Worm (Caenorhabditis elegans) whole organism, L2 larva: ENCODE results near the gene W04B5.8.
A peak's percentile ranks its signal among the peaks of the same experiment; 100 is the strongest.
"Not testable (repeated sequence)": the region's sequence is repeated elsewhere in the genome, so short reads cannot be mapped to it uniquely, and the experiment has no call there.

Experiments used
- C34F6.9 ChIP-seq: fragments of 150-350 bp; optimal IDR thresholded peaks from 2 replicates; lab custom pipeline; 2014; ENCODE audit warnings: missing biosample characterization, missing genetic modification characterization
- R02D3.7 ChIP-seq: fragments of 150-350 bp; optimal IDR thresholded peaks from 2 replicates; lab custom pipeline; 2014; ENCODE audit warnings: missing biosample characterization, missing genetic modification characterization
- ZK546.5 ChIP-seq: sonication (generic microtip); optimal IDR thresholded peaks from 2 replicates; lab custom pipeline; 2017; ENCODE audit warnings: missing biosample characterization, missing genetic modification characterization
- alr-1 ChIP-seq: fragments of 150-350 bp; optimal IDR thresholded peaks from 2 replicates; lab custom pipeline; 2014; ENCODE audit warnings: missing biosample characterization, missing genetic modification characterization
- aly-2 ChIP-seq: fragments of 150-350 bp; optimal IDR thresholded peaks from 2 replicates; lab custom pipeline; 2014; ENCODE audit warnings: missing biosample characterization, missing genetic modification characterization
- ama-1 ChIP-seq: fragments of 150-350 bp; optimal IDR thresholded peaks from 2 replicates; lab custom pipeline; 2018; ENCODE audit warnings: inconsistent platforms
- blmp-1 ChIP-seq: sonication (generic microtip); optimal IDR thresholded peaks from 2 replicates; lab custom pipeline; 2017; ENCODE audit warnings: missing genetic modification characterization, mild to moderate bottlenecking, missing compliant biosample characterization, antibody characterized with exemption, moderate library complexity; ENCODE audit not compliant: insufficient read depth
- ceh-82 ChIP-seq: fragments of 150-350 bp; optimal IDR thresholded peaks from 2 replicates; lab custom pipeline; 2014; ENCODE audit warnings: missing biosample characterization, missing genetic modification characterization
- crh-2 ChIP-seq: sonication (generic microtip); optimal IDR thresholded peaks from 2 replicates; lab custom pipeline; 2017; ENCODE audit warnings: missing biosample characterization, missing genetic modification characterization
- egl-27 ChIP-seq: sonication (generic microtip); optimal IDR thresholded peaks from 3 replicates; lab custom pipeline; 2017; ENCODE audit warnings: missing biosample characterization, missing genetic modification reagents, missing genetic modification characterization
- elt-1 ChIP-seq: fragments of 150-350 bp; optimal IDR thresholded peaks from 2 replicates; lab custom pipeline; 2014; ENCODE audit warnings: missing biosample characterization, missing genetic modification characterization
- elt-3 ChIP-seq: sonication (generic microtip); optimal IDR thresholded peaks from 2 replicates; lab custom pipeline; 2017; ENCODE audit warnings: missing biosample characterization, missing genetic modification characterization
- fos-1 ChIP-seq: fragments of 150-350 bp; optimal IDR thresholded peaks from 2 replicates; lab custom pipeline; 2014; ENCODE audit warnings: missing biosample characterization, missing genetic modification characterization
- gmeb-1 ChIP-seq: fragments of 150-350 bp; optimal IDR thresholded peaks from 2 replicates; lab custom pipeline; 2014; ENCODE audit warnings: missing biosample characterization, missing genetic modification characterization
- lin-11 ChIP-seq: fragments of 150-350 bp; sonication (generic microtip); optimal IDR thresholded peaks from 2 replicates; lab custom pipeline; 2014; ENCODE audit warnings: missing biosample characterization, missing genetic modification characterization, inconsistent platforms, mixed read lengths
- lin-39 ChIP-seq: fragments of 150-350 bp; optimal IDR thresholded peaks from 2 replicates; lab custom pipeline; 2014; ENCODE audit warnings: missing biosample characterization, missing genetic modification reagents, missing genetic modification characterization
- mab-5 ChIP-seq: fragments of 150-350 bp; optimal IDR thresholded peaks from 2 replicates; lab custom pipeline; 2014; ENCODE audit warnings: missing biosample characterization, missing genetic modification characterization
- mbf-1 ChIP-seq: sonication (generic microtip); optimal IDR thresholded peaks from 2 replicates; lab custom pipeline; 2017; ENCODE audit warnings: missing biosample characterization, missing genetic modification characterization
- nhr-10 ChIP-seq: sonication (generic microtip); optimal IDR thresholded peaks from 2 replicates; lab custom pipeline; 2017; ENCODE audit warnings: missing biosample characterization, missing genetic modification characterization
- nhr-12 ChIP-seq: fragments of 150-350 bp; optimal IDR thresholded peaks from 2 replicates; lab custom pipeline; 2014; ENCODE audit warnings: missing biosample characterization, missing genetic modification characterization
- nhr-23 ChIP-seq: fragments of 150-350 bp; optimal IDR thresholded peaks from 2 replicates; lab custom pipeline; 2014; ENCODE audit warnings: missing biosample characterization, missing genetic modification reagents, missing genetic modification characterization
- nhr-6 ChIP-seq: fragments of 150-350 bp; optimal IDR thresholded peaks from 2 replicates; lab custom pipeline; 2014; ENCODE audit warnings: missing biosample characterization, missing genetic modification characterization
- sem-4 ChIP-seq: fragments of 150-350 bp; optimal IDR thresholded peaks from 2 replicates; lab custom pipeline; 2014; ENCODE audit warnings: missing biosample characterization, missing genetic modification reagents, missing genetic modification characterization
- skn-1 ChIP-seq: sonication (generic microtip); optimal IDR thresholded peaks from 2 replicates; lab custom pipeline; 2017; ENCODE audit warnings: missing biosample characterization, missing genetic modification characterization
- sma-9 ChIP-seq, 2 experiments: fragments of 150-350 bp in 1 of 2; sonication (generic microtip) in 1 of 2; optimal IDR thresholded peaks; 2 replicates each; lab custom pipeline; 2014 to 2016; ENCODE audit warnings: missing genetic modification characterization in 2 of 2, mild to moderate bottlenecking in 1 of 2, missing biosample characterization in 1 of 2, missing compliant biosample characterization in 1 of 2, missing genetic modification reagents in 1 of 2, moderate library complexity in 1 of 2
- unc-39 ChIP-seq: fragments of 150-350 bp; optimal IDR thresholded peaks from 2 replicates; lab custom pipeline; 2014; ENCODE audit warnings: missing biosample characterization, missing genetic modification characterization
- unc-55 ChIP-seq: fragments of 150-350 bp; sonication (generic microtip); optimal IDR thresholded peaks from 3 replicates; lab custom pipeline; 2014; ENCODE audit warnings: missing biosample characterization, missing genetic modification reagents, missing genetic modification characterization
- unc-62 ChIP-seq: fragments of 150-350 bp; optimal IDR thresholded peaks from 2 replicates; lab custom pipeline; 2014; ENCODE audit warnings: missing biosample characterization, missing genetic modification reagents, missing genetic modification characterization
- zag-1 ChIP-seq: fragments of 150-350 bp; optimal IDR thresholded peaks from 2 replicates; lab custom pipeline; 2014; ENCODE audit warnings: missing biosample characterization, missing genetic modification characterization
- ztf-1 ChIP-seq: fragments of 200-800 bp; sonication (Bioruptor generic); conservative IDR thresholded peaks from 2 replicates; pipeline ENCODE4 v1.3.6; 2022; ENCODE audit warnings: missing genetic modification characterization, missing compliant biosample characterization
- ztf-11 ChIP-seq: sonication (generic microtip); optimal IDR thresholded peaks from 2 replicates; lab custom pipeline; 2017; ENCODE audit warnings: missing biosample characterization, missing genetic modification characterization
- ztf-4 ChIP-seq: fragments of 150-350 bp; optimal IDR thresholded peaks from 2 replicates; lab custom pipeline; 2014; ENCODE audit warnings: missing biosample characterization, missing genetic modification characterization

W04B5.8 gene

ce11 chrIII:2435373-2435772 is 9.3 kb downstream of the W04B5.8 start, which contains the start of gene W04B5.6:
TSS of gene W04B5.6 (minus strand) at chrIII:2435473.
- TF ChIP-seq unc-39, zag-1, mbf-1 (tag; lab: Kevin White, UChicago): not testable (repeated sequence)

ce11 chrIII:2435805-2436204 is 9.7 kb downstream of the W04B5.8 start, which contains the start of gene E02H9.6:
TSS of gene E02H9.6 (plus strand) at chrIII:2436105.
- TF ChIP-seq blmp-1 (tag; lab: Kevin White, UChicago); alr-1 (tag; lab: Kevin White, UChicago); nhr-23: not testable (repeated sequence)

- TF ChIP-seq C34F6.9 (tag; lab: Kevin White, UChicago) (peak; percentile 16), egl-27 (tag; lab: Kevin White, UChicago) (no peak), nhr-10 (tag; lab: Kevin White, UChicago) (no peak), elt-3 (tag; lab: Kevin White, UChicago) (no peak), sem-4 (tag; lab: Kevin White, UChicago) (no peak), ztf-4 (no peak), sma-9 (GFP tag; optimal IDR thresholded peaks at IDR 0.05; lab: Kevin White, UChicago) (no peak), sma-9 (tag; optimal IDR thresholded peaks at IDR 0.05; lab: Kevin White, UChicago) (no peak), lin-11 (tag; lab: Kevin White, UChicago) (no peak), crh-2 (no peak), zag-1 (tag; lab: Kevin White, UChicago) (no peak), skn-1 (tag; lab: Kevin White, UChicago) (no peak), unc-55 (GFP tag; lab: Kevin White, UChicago) (peak; percentile 81), nhr-12 (no peak)
These were observed 12.4 kb downstream of the W04B5.8 start, which contains the start of gene E02H9.13 for ce11 chrIII:2438543-2438942. TSS of gene E02H9.13 (minus strand) at chrIII:2438741.

ce11 chrIII:2445574-2446259 is 19.6 kb downstream of the W04B5.8 start, which contains the start of the genes E02H9.7 and klo-2:
TSS of gene E02H9.7 (minus strand) at chrIII:2445674.
TSS of gene klo-2 (plus strand) at chrIII:2446209.
- TF ChIP-seq ZK546.5 (no peak), nhr-6 (no peak), mab-5 (no peak), skn-1 (tag; lab: Kevin White, UChicago) (no peak), R02D3.7 (tag; lab: Kevin White, UChicago) (no peak), ztf-11 (tag; lab: Kevin White, UChicago) (no peak), ztf-4 (no peak), unc-62 (GFP tag; lab: Kevin White, UChicago) (no peak), aly-2 (no peak), nhr-23 (no peak), fos-1 (tag; lab: Kevin White, UChicago) (no peak), ztf-1 (no peak), ceh-82 (tag; lab: Kevin White, UChicago) (no peak), sem-4 (tag; lab: Kevin White, UChicago) (no peak), elt-3 (tag; lab: Kevin White, UChicago) (no peak), sma-9 (GFP tag; optimal IDR thresholded peaks at IDR 0.05; lab: Kevin White, UChicago) (no peak), sma-9 (tag; optimal IDR thresholded peaks at IDR 0.05; lab: Kevin White, UChicago) (no peak), lin-39 (tag; lab: Kevin White, UChicago) (no peak), gmeb-1 (tag; lab: Kevin White, UChicago) (no peak)
- TF ChIP-seq, all 48 proteins: peak for 0

ce11 chrIII:2454757-2455306 is 28.7 kb downstream of the W04B5.8 start, which contains the start of gene nhr-121:
TSS of gene nhr-121 (minus strand) at chrIII:2454807.
- no peak for TF ChIP-seq elt-1
- no peak for TF ChIP-seq ama-1 (lab: Kevin White, UChicago)
- no peak for TF ChIP-seq sma-9 (GFP tag; optimal IDR thresholded peaks at IDR 0.05; lab: Kevin White, UChicago)
- no peak for TF ChIP-seq sma-9 (tag; optimal IDR thresholded peaks at IDR 0.05; lab: Kevin White, UChicago)
- TF ChIP-seq fos-1 (tag; lab: Kevin White, UChicago), result peak; percentile 44
